Worm (Caenorhabditis elegans) whole organism, dauer: ENCODE results near the gene H28G03.3.

Experiments
- unc-62 ChIP-seq: sonication (generic microtip); optimal IDR thresholded peaks from 2 replicates; lab custom pipeline; 2017; ENCODE audit warnings: missing biosample characterization, missing genetic modification reagents, missing genetic modification characterization

H28G03.3 gene

DNA sequence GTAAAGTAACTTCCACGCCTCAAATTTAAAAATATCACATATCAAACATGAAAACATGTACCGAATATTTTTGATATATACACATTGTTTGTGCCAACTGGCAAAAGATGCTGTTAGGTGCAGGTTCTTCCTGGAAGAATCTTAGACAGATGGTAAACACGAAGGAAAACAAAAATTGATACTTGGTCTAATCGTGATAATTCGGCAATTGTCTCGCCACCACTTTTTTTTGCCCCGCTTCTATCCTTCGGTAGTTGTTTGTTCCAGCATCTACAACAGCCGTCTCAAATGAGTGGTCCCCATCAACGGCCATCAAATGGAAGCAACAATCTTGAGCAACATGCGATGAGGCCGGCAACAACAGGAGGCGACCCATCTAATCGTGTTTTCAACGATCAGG is 28.7 kb downstream of the H28G03.3 start:
- no peak for TF ChIP-seq unc-62 (GFP tag; lab: Kevin White, UChicago)

DNA sequence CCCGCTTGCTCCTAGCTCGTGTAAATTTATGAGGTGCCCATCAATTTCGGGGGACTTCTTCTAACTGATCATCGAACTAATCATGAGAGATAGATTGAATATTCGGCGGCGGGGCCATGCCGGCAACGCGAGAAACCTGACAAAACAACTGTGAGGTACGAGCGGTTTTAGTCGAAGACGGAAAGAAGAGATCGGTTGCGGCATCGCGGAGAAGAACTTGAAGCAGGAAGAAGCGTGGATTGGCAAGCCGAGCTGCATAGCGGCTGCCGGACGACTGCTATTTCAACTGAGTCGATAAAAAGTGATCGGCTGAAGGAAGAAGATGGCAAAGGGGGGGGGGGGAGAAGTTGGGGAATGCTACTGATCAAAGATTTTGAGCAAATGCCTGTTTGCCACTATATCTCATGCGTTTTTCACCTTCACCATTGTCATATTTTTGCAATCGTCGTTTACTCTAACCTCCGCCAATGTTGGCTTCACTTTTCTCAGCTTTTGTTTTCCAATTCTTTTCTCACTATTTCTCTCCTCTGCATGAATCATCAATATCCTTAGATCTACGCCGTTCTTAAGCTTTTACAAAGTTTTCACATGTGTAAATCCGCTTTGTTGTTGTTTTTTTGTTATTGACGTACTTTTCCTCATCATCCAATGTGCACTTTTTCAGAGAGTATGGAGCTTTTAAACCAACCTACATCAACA is 30.6 kb downstream of the H28G03.3 start, which contains the start of gene pqn-62:
Gene pqn-62, plus strand, starts transcription at position 649 of the 699 bp plus-strand sequence.
- no peak for TF ChIP-seq unc-62 (GFP tag; lab: Kevin White, UChicago)

ce11 chrX:5193402-5193801 is 32.8 kb downstream of the H28G03.3 start:
- TF ChIP-seq unc-62 (GFP tag; lab: Kevin White, UChicago), result no peak

ce11 chrX:5190061-5190460 is 36.1 kb downstream of the H28G03.3 start:
- TF ChIP-seq unc-62 (GFP tag; lab: Kevin White, UChicago), result no peak

ce11 chrX:5188977-5189376 is 37.2 kb downstream of the H28G03.3 start, which contains the start of gene zig-6:
Gene zig-6 (minus strand): TSS chrX:5189077.
- no peak for TF ChIP-seq unc-62 (GFP tag; lab: Kevin White, UChicago)

DNA sequence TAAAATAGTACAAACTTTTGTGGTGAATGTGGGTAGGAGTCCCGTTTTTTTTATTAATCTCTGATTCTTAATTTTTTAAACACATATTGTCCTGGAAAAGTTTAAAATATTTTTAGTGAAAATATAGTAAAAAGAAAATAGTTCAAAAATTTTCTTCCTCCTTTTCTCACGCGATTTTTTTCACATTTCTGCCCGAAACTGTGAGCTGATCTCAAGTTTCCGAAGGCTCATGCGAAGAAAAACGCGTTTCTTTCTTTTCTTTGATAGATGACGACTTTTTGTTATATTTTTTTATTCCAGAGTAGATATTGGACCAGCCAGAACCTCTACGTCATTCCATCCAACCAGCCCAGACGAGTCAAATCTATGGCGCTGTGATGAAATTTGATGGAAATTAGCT is 42.2 kb downstream of the H28G03.3 start, which contains the start of gene T03G11.9:
Gene T03G11.9, plus strand, starts transcription at position 301 of the 400 bp plus-strand sequence.
- TF ChIP-seq unc-62 (GFP tag; lab: Kevin White, UChicago), result no peak

DNA sequence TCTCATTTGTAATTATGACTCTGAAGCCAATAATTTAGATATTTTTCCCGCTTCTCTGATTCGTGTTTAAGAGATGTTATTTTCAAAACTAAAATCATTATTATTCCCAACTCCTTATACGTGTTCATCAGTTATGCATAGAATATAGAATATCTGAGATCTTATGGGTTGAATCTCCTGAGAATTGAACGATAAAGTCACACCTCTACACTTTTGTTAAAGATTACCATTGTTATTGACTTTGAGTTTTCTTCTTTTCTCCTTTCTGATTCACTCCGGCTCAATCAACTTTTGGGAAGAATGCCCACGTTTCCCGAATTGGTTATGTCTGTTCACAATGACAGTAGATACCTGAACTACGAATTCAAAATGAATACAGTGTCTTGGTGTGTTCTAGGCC is 46.3 kb downstream of the H28G03.3 start, which contains the start of gene sru-48:
Gene sru-48, plus strand, starts transcription at position 301 of the 400 bp plus-strand sequence.
- TF ChIP-seq unc-62 (GFP tag; lab: Kevin White, UChicago), result no peak

ce11 chrX:5179050-5179449 is 47.1 kb downstream of the H28G03.3 start, which contains the start of gene metl-9:
Gene metl-9 (minus strand): TSS chrX:5179150.
- no peak for TF ChIP-seq unc-62 (GFP tag; lab: Kevin White, UChicago)

DNA sequence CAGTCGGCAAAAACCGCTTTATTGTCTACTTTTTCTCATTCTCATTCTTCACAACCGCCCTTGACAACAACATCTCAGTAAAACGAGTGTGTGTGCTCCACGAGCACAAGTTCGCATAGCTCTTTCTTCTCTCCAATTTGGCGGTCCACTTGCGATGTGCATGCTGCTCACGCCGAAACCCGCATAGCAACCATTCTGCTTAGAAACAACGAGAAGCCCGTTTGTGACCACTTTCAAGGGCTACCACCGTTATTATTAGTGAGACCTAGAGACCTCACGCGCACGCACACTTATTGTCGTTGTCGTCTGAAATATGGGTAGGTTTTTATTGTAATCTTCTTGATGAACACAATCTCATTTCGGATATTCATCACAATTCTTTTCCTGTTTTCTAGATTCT is 51.9 kb downstream of the H28G03.3 start, which contains the start of gene zchc-1A:
Gene zchc-1A, plus strand, starts transcription at position 114 of the 400 bp plus-strand sequence.
- TF ChIP-seq unc-62 (GFP tag; lab: Kevin White, UChicago), result no peak

ce11 chrX:5171085-5171484 is 55.1 kb downstream of the H28G03.3 start, which contains the start of gene T03G11.10:
Gene T03G11.10 (minus strand): TSS chrX:5171185.
- no peak for TF ChIP-seq unc-62 (GFP tag; lab: Kevin White, UChicago)
